Fruit fly (Drosophila melanogaster) whole organism, embryonic: ENCODE data around the gene CG33514.

Source experiments
- CG10267 ChIP-seq: fragments of 200-800 bp; sonication (Bioruptor generic); optimal IDR thresholded peaks from 2 replicates; lab custom pipeline; 2018; ENCODE audit warnings: missing biosample characterization, mild to moderate bottlenecking, missing genetic modification characterization, moderate library complexity
- CG11504 ChIP-seq: fragments of 200-800 bp; sonication (Bioruptor generic); optimal IDR thresholded peaks from 3 replicates; lab custom pipeline; 2019; ENCODE audit warnings: missing biosample characterization, mild to moderate bottlenecking, missing genetic modification characterization, moderate library complexity
- CG12104 ChIP-seq: fragments of 200-800 bp; sonication (Bioruptor generic); optimal IDR thresholded peaks from 3 replicates; lab custom pipeline; 2016; ENCODE audit warnings: missing biosample characterization, missing genetic modification characterization
- CG12391 ChIP-seq: fragments of 200-800 bp; sonication (Bioruptor generic); optimal IDR thresholded peaks from 3 replicates; lab custom pipeline; 2018; ENCODE audit warnings: missing biosample characterization, mild to moderate bottlenecking, missing genetic modification characterization, moderate library complexity
- CG17328 ChIP-seq: fragments of 200-800 bp; sonication (Bioruptor generic); IDR thresholded peaks from 2 replicates; pipeline ENCODE4 v1.3.6; 2022; ENCODE audit warnings: missing biosample characterization, missing genetic modification characterization
- CG17361 ChIP-seq: fragments of 200-800 bp; sonication (Bioruptor generic); IDR thresholded peaks from 3 replicates; pipeline ENCODE4 v1.3.6; 2022; ENCODE audit warnings: missing biosample characterization, missing genetic modification characterization
- CG2120 ChIP-seq: fragments of 200-800 bp; sonication (Bioruptor generic); optimal IDR thresholded peaks from 3 replicates; lab custom pipeline; 2016; ENCODE audit warnings: missing biosample characterization, missing genetic modification characterization
- CG2875 ChIP-seq: fragments of 200-800 bp; sonication (Bioruptor generic); optimal IDR thresholded peaks from 2 replicates; lab custom pipeline; 2017; ENCODE audit warnings: missing biosample characterization, mild to moderate bottlenecking, missing genetic modification characterization, missing genetic modification reagents
- CG31224 ChIP-seq: fragments of 200-800 bp; sonication (Bioruptor generic); IDR thresholded peaks from 2 replicates; pipeline ENCODE4 v1.3.6; 2022; ENCODE audit warnings: missing biosample characterization, missing genetic modification characterization
- CG32532 ChIP-seq: fragments of 200-800 bp; sonication (Bioruptor generic); IDR thresholded peaks from 2 replicates; pipeline ENCODE4 v1.3.6; 2022; ENCODE audit warnings: missing biosample characterization, missing genetic modification characterization
- CG6272 ChIP-seq: fragments of 200-800 bp; sonication (Bioruptor generic); IDR thresholded peaks from 2 replicates; pipeline ENCODE4 v1.3.6; 2022; ENCODE audit warnings: missing biosample characterization, missing genetic modification characterization
- CG7745 ChIP-seq: fragments of 200-800 bp; sonication (Bioruptor generic); optimal IDR thresholded peaks from 2 replicates; lab custom pipeline; 2018; ENCODE audit warnings: missing biosample characterization, mild to moderate bottlenecking, missing genetic modification characterization, moderate library complexity
- CG8281 ChIP-seq: fragments of 200-800 bp; sonication (Bioruptor generic); optimal IDR thresholded peaks from 2 replicates; lab custom pipeline; 2018; ENCODE audit warnings: missing biosample characterization, mild to moderate bottlenecking, missing genetic modification characterization, moderate library complexity
- CG8388 ChIP-seq: fragments of 200-800 bp; sonication (Bioruptor generic); optimal IDR thresholded peaks from 2 replicates; lab custom pipeline; 2019; ENCODE audit warnings: missing biosample characterization, mild to moderate bottlenecking, missing genetic modification characterization, moderate library complexity
- Eip74EF ChIP-seq, 2 experiments: fragments of 200-800 bp in 1 of 2; fragments of >200 bp in 1 of 2; sonication (Bioruptor generic) in 1 of 2; optimal IDR thresholded peaks; 2 replicates each; lab custom pipeline; 2017 to 2019; ENCODE audit warnings: missing biosample characterization in 2 of 2, missing genetic modification characterization in 2 of 2, mild to moderate bottlenecking in 1 of 2, moderate library complexity in 1 of 2
- GATAe ChIP-seq: fragments of 200-800 bp; sonication (Bioruptor generic); conservative IDR thresholded peaks from 2 replicates; pipeline ENCODE4 v1.3.6; 2022; ENCODE audit warnings: missing biosample characterization, missing genetic modification characterization
- Hand ChIP-seq: fragments of 200-800 bp; sonication (Bioruptor generic); optimal IDR thresholded peaks from 2 replicates; lab custom pipeline; 2017; ENCODE audit warnings: mild to moderate bottlenecking, missing biosample characterization, missing genetic modification reagents, missing genetic modification characterization
- Hr3 ChIP-seq: fragments of 200-800 bp; sonication (Bioruptor generic); optimal IDR thresholded peaks from 3 replicates; lab custom pipeline; 2016; ENCODE audit warnings: missing biosample characterization, missing genetic modification characterization
- Hsf ChIP-seq: fragments of 200-800 bp; sonication (Bioruptor generic); optimal IDR thresholded peaks from 3 replicates; lab custom pipeline; 2016; ENCODE audit warnings: missing biosample characterization, missing genetic modification characterization
- Myb ChIP-seq: fragments of 200-800 bp; sonication (Bioruptor generic); optimal IDR thresholded peaks from 2 replicates; lab custom pipeline; 2016; ENCODE audit warnings: missing biosample characterization, missing genetic modification characterization
- NC2α ChIP-seq: fragments of 200-800 bp; sonication (Bioruptor generic); optimal IDR thresholded peaks from 2 replicates; lab custom pipeline; 2016; ENCODE audit warnings: missing biosample characterization, missing genetic modification characterization
- Sry-δ ChIP-seq: fragments of 200-800 bp; sonication (Bioruptor generic); optimal IDR thresholded peaks from 2 replicates; lab custom pipeline; 2016; ENCODE audit warnings: missing biosample characterization, missing genetic modification characterization
- Stat92E ChIP-seq, 3 experiments: fragments of >200 bp in 2 of 3; fragments of 200-800 bp in 1 of 3; sonication (Bioruptor generic) in 1 of 3; optimal IDR thresholded peaks; 2 replicates each; lab custom pipeline; 2017 to 2019; ENCODE audit warnings: missing biosample characterization in 3 of 3, missing genetic modification characterization in 3 of 3, mild to moderate bottlenecking in 1 of 3, moderate library complexity in 1 of 3
- YL-1 ChIP-seq: fragments of 200-800 bp; sonication (Bioruptor generic); optimal IDR thresholded peaks from 3 replicates; lab custom pipeline; 2017; ENCODE audit warnings: missing biosample characterization, mild to moderate bottlenecking, missing genetic modification characterization
- amos ChIP-seq: fragments of 200-800 bp; sonication (Bioruptor generic); IDR thresholded peaks from 2 replicates; pipeline ENCODE4 v1.3.6; 2022; ENCODE audit warnings: missing biosample characterization, missing genetic modification characterization; ENCODE audit not compliant: partially characterized antibody
- ara ChIP-seq: fragments of 200-800 bp; sonication (Bioruptor generic); IDR thresholded peaks from 2 replicates; pipeline ENCODE4 v1.3.6; 2022; ENCODE audit warnings: missing biosample characterization, missing genetic modification characterization
- ato ChIP-seq: fragments of 200-800 bp; sonication (Bioruptor generic); IDR thresholded peaks from 2 replicates; pipeline ENCODE4 v1.3.6; 2022; ENCODE audit warnings: missing biosample characterization, missing genetic modification characterization; ENCODE audit not compliant: partially characterized antibody
- cas ChIP-seq: fragments of 200-800 bp; sonication (Bioruptor generic); IDR thresholded peaks from 2 replicates; pipeline ENCODE4 v1.3.6; 2022; ENCODE audit warnings: missing biosample characterization, missing genetic modification characterization
- chn ChIP-seq: fragments of 200-800 bp; sonication (Bioruptor generic); optimal IDR thresholded peaks from 2 replicates; lab custom pipeline; 2016; ENCODE audit warnings: missing biosample characterization, missing genetic modification characterization
- crp ChIP-seq, 2 experiments: fragments of 200-800 bp; sonication (Bioruptor generic); optimal IDR thresholded peaks; 2 replicates in 1 of 2; 3 replicates in 1 of 2; lab custom pipeline; 2017; ENCODE audit warnings: missing biosample characterization in 2 of 2, missing genetic modification characterization in 2 of 2, mild to moderate bottlenecking in 1 of 2, moderate library complexity in 1 of 2
- dati ChIP-seq: fragments of 200-800 bp; sonication (Bioruptor generic); IDR thresholded peaks from 2 replicates; pipeline ENCODE4 v1.3.6; 2022; ENCODE audit warnings: missing biosample characterization, missing genetic modification characterization
- dmrt99B ChIP-seq: fragments of 200-800 bp; sonication (Bioruptor generic); optimal IDR thresholded peaks from 2 replicates; lab custom pipeline; 2018; ENCODE audit warnings: missing biosample characterization, mild to moderate bottlenecking, missing genetic modification characterization, moderate library complexity
- kah ChIP-seq: fragments of 200-800 bp; sonication (Bioruptor generic); optimal IDR thresholded peaks from 2 replicates; lab custom pipeline; 2018; ENCODE audit warnings: missing biosample characterization, mild to moderate bottlenecking, missing genetic modification characterization
- knrl ChIP-seq: fragments of 200-800 bp; sonication (Bioruptor generic); IDR thresholded peaks from 3 replicates; pipeline ENCODE4 v1.3.6; 2022; ENCODE audit warnings: missing biosample characterization, missing genetic modification characterization; ENCODE audit not compliant: partially characterized antibody
- mirr ChIP-seq: fragments of 200-800 bp; sonication (Bioruptor generic); optimal IDR thresholded peaks from 3 replicates; lab custom pipeline; 2018; ENCODE audit warnings: missing biosample characterization, mild to moderate bottlenecking, missing genetic modification characterization
- nom ChIP-seq: fragments of 200-800 bp; sonication (Bioruptor generic); optimal IDR thresholded peaks from 2 replicates; lab custom pipeline; 2017; ENCODE audit warnings: missing biosample characterization, missing genetic modification characterization, mild to moderate bottlenecking, moderate library complexity, missing genetic modification reagents
- peb ChIP-seq: fragments of 200-800 bp; sonication (Bioruptor generic); IDR thresholded peaks from 2 replicates; pipeline ENCODE4 v1.3.6; 2022; ENCODE audit warnings: missing biosample characterization, missing genetic modification characterization
- pita ChIP-seq: fragments of 200-800 bp; sonication (Bioruptor generic); optimal IDR thresholded peaks from 2 replicates; lab custom pipeline; 2017; ENCODE audit warnings: missing biosample characterization, mild to moderate bottlenecking, missing genetic modification characterization
- ranshi ChIP-seq: fragments of 200-800 bp; sonication (Bioruptor generic); IDR thresholded peaks from 2 replicates; pipeline ENCODE4 v1.3.6; 2022; ENCODE audit warnings: missing biosample characterization, missing genetic modification characterization
- repo ChIP-seq: fragments of 200-800 bp; sonication (Bioruptor generic); optimal IDR thresholded peaks from 2 replicates; lab custom pipeline; 2016; ENCODE audit warnings: missing biosample characterization, missing genetic modification characterization
- ro ChIP-seq: fragments of 200-800 bp; sonication (Bioruptor generic); IDR thresholded peaks from 2 replicates; pipeline ENCODE4 v1.3.6; 2022; ENCODE audit warnings: missing biosample characterization, missing genetic modification characterization
- sisA ChIP-seq: fragments of 200-800 bp; sonication (Bioruptor generic); IDR thresholded peaks from 2 replicates; pipeline ENCODE4 v1.3.6; 2022; ENCODE audit warnings: missing biosample characterization, missing genetic modification characterization
- so ChIP-seq: fragments of 200-800 bp; sonication (Bioruptor generic); IDR thresholded peaks from 3 replicates; pipeline ENCODE4 v1.3.6; 2022; ENCODE audit warnings: missing biosample characterization, missing genetic modification characterization
- ssp ChIP-seq: fragments of 200-800 bp; sonication (Bioruptor generic); IDR thresholded peaks from 2 replicates; pipeline ENCODE4 v1.3.6; 2022; ENCODE audit warnings: missing biosample characterization, missing genetic modification characterization
- stc ChIP-seq: fragments of 200-800 bp; sonication (Bioruptor generic); IDR thresholded peaks from 2 replicates; pipeline ENCODE4 v1.3.6; 2022; ENCODE audit warnings: missing biosample characterization, missing genetic modification characterization
- tup ChIP-seq: fragments of 200-800 bp; sonication (Bioruptor generic); optimal IDR thresholded peaks from 2 replicates; lab custom pipeline; 2016; ENCODE audit warnings: missing biosample characterization, mild to moderate bottlenecking, missing genetic modification characterization, moderate library complexity
- vfl ChIP-seq: fragments of 200-800 bp; sonication (Bioruptor generic); optimal IDR thresholded peaks from 2 replicates; lab custom pipeline; 2016; ENCODE audit warnings: missing biosample characterization, missing genetic modification characterization

Gene CG33514

dm6 chr3L:4363887-4364794 is 1.1 kb upstream of the CG33514 start, which contains the start of the genes Cip4 and mRpS6 (continued):
- TF ChIP-seq repo (GFP tag; lab: Kevin White, UChicago) (no peak), CG10267 (peak; percentile 78), so (GFP tag; lab: Robert Waterston, UW) (peak; percentile 85), cas (GFP tag; lab: Robert Waterston, UW) (peak; percentile 64; the same call in 1 of the 2 replicates), YL-1 (peak; percentile 61), Hand (GFP tag; lab: Kevin White, UChicago) (peak; percentile 49), Eip74EF (GFP tag; optimal IDR thresholded peaks at IDR 0.05; lab: Kevin White, UChicago) (no peak), dati (GFP tag; lab: Robert Waterston, UW) (peak; percentile 57), GATAe (GFP tag; lab: Robert Waterston, UW) (no peak), Sry-δ (GFP tag; lab: Kevin White, UChicago) (peak; percentile 3), peb (GFP tag; lab: Robert Waterston, UW) (peak; percentile 63; the same call in 1 of the 2 replicates), CG17328 (GFP tag; lab: Robert Waterston, UW) (peak; percentile 86), tup (peak; percentile 70), CG17361 (GFP tag; lab: Robert Waterston, UW) (peak; percentile 38; the same call in 1 of the 3 replicates), knrl (GFP tag; lab: Robert Waterston, UW) (no peak), ranshi (GFP tag; lab: Robert Waterston, UW) (0 out of 2 replicates have a peak, but pooled peaks have one; percentile 41), ro (GFP tag; lab: Robert Waterston, UW) (peak; percentile 29; the same call in 1 of the 2 replicates), CG11504 (tag; lab: Kevin White, UChicago) (no peak), kah (GFP tag; lab: Kevin White, UChicago) (no peak), CG7745 (tag; lab: Kevin White, UChicago) (no peak), Hsf (GFP tag; lab: Kevin White, UChicago) (peak; percentile 72), nom (GFP tag; lab: Kevin White, UChicago) (peak; percentile 53), CG31224 (GFP tag; lab: Robert Waterston, UW) (peak; percentile 51; the same call in 1 of the 2 replicates), ssp (GFP tag; lab: Robert Waterston, UW) (peak; percentile 57), CG8388 (peak; percentile 78), NC2α (no peak), CG32532 (GFP tag; lab: Robert Waterston, UW) (peak; percentile 84), CG12104 (GFP tag; lab: Kevin White, UChicago) (peak; percentile 66), CG2875 (GFP tag; lab: Kevin White, UChicago) (peak; percentile 34), amos (GFP tag; lab: Robert Waterston, UW) (peak; percentile 49; the same call in 1 of the 2 replicates), CG2120 (GFP tag; lab: Kevin White, UChicago) (peak; percentile 84), ara (GFP tag; lab: Robert Waterston, UW) (peak; percentile 48; the same call in 1 of the 2 replicates), CG6272 (GFP tag; lab: Robert Waterston, UW) (no peak), mirr (GFP tag; lab: Kevin White, UChicago) (no peak), Hr3 (GFP tag; lab: Kevin White, UChicago) (peak; percentile 95), Myb (GFP tag; lab: Kevin White, UChicago) (no peak), crp (GFP tag; optimal IDR thresholded peaks at IDR 0.05; lab: Kevin White, UChicago) (peak in 1 of 2 experiments; percentile 87), chn (GFP tag; lab: Kevin White, UChicago) (peak; percentile 56), dmrt99B (tag; lab: Kevin White, UChicago) (peak; percentile 70), vfl (GFP tag; lab: Kevin White, UChicago) (peak; percentile 10), stc (GFP tag; lab: Robert Waterston, UW) (peak; percentile 71), ato (GFP tag; lab: Robert Waterston, UW) (0 out of 2 replicates have a peak, but pooled peaks have one; percentile 19), pita (peak; percentile 54), Stat92E (GFP tag; optimal IDR thresholded peaks at IDR 0.05; lab: Kevin White, UChicago) (no peak), sisA (GFP tag; lab: Robert Waterston, UW) (peak; percentile 77), CG12391 (tag; lab: Kevin White, UChicago) (peak; percentile 92), CG8281 (peak; percentile 52)
